Worm (Caenorhabditis elegans): ENCODE measurements around the gene gldi-7.

gldi-7 gene

DNA sequence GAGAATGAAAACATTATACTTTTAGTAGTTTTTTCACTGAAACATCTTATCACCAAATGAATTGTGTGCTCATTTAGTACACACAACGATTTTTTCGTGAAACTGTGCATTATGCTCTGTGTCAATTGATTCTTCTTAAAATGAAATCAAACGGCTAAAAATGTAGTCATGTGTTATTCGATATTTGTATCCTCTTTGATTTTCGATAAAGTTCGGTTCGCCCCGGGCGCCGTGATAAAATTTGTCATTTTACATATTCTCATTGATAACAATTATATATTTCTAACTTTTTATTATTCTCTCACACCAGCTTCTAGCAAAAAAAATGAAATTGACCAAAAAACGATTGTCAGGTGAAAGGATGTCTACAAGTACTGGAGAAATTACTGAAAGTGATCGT is 16.3 kb downstream of the gldi-7 start, which contains the start of gene ctg-2:
TSS of gene ctg-2 (plus strand) at position 326 of the 400 bp plus-strand sequence.
- TF ChIP-seq unc-62 (GFP tag; optimal IDR thresholded peaks at IDR 0.05 in 1 of 2) (peak in 1 of 2 experiments; percentile 86), unc-62 (tag; optimal IDR thresholded peaks at IDR 0.05) (no peak), pha-4 (GFP tag; IDR thresholded peaks at IDR 0.05) (no peak), pha-4 (tag; optimal IDR thresholded peaks at IDR 0.05) (no peak), daf-16 (GFP tag; optimal IDR thresholded peaks at IDR 0.05) (no peak), daf-16 (tag; optimal IDR thresholded peaks at IDR 0.05) (peak; percentile 55), Y105C5A.15 (GFP tag; IDR thresholded peaks at IDR 0.05) (no peak), dpl-1 (GFP tag; optimal IDR thresholded peaks at IDR 0.05) (no peak), hmg-1.1 (GFP tag; IDR thresholded peaks at IDR 0.05) (no peak), nhr-28 (tag; optimal IDR thresholded peaks at IDR 0.05) (peak; percentile 91), lsy-2 (tag; optimal IDR thresholded peaks at IDR 0.05) (no peak), mdl-1 (tag; optimal IDR thresholded peaks at IDR 0.05) (no peak), ceh-82 (tag; optimal IDR thresholded peaks at IDR 0.05) (no peak), lin-38 (GFP tag; IDR thresholded peaks at IDR 0.05) (no peak), lin-13 (GFP tag; optimal IDR thresholded peaks at IDR 0.05) (no peak), spr-1 (tag; optimal IDR thresholded peaks at IDR 0.05) (no peak), arid-1 (GFP tag; conservative IDR thresholded peaks at IDR 0.05) (no peak), unc-39 (tag; optimal IDR thresholded peaks at IDR 0.05) (no peak), attf-4 (tag; optimal IDR thresholded peaks at IDR 0.05) (no peak), dmd-6 (GFP tag; IDR thresholded peaks at IDR 0.05) (peak; percentile 58), nhr-111 (GFP tag; optimal IDR thresholded peaks at IDR 0.05) (no peak), F26F4.8 (GFP tag; conservative IDR thresholded peaks at IDR 0.05) (no peak), dmd-9 (GFP tag; IDR thresholded peaks at IDR 0.05) (no peak), T20F7.1 (GFP tag; optimal IDR thresholded peaks at IDR 0.05) (peak; percentile 7), pqm-1 (tag; optimal IDR thresholded peaks at IDR 0.05) (peak; percentile 75), jun-1 (tag; optimal IDR thresholded peaks at IDR 0.05) (no peak), ZK546.5 (tag; optimal IDR thresholded peaks at IDR 0.05) (no peak), dve-1 (tag; optimal IDR thresholded peaks at IDR 0.05; ENCODE audit: insufficient read depth) (peak; percentile 57), ctbp-1 (GFP tag; IDR thresholded peaks at IDR 0.05) (no peak), php-3 (GFP tag; IDR thresholded peaks at IDR 0.05) (peak; percentile 39; the same call in 1 of the 2 replicates), ceh-20 (GFP tag; IDR thresholded peaks at IDR 0.05) (no peak), snpc-1.2 (GFP tag; IDR thresholded peaks at IDR 0.05) (no peak), set-16 (GFP tag; IDR thresholded peaks at IDR 0.05) (no peak), nhr-48 (tag; optimal IDR thresholded peaks at IDR 0.05) (no peak), lin-1 (GFP tag; IDR thresholded peaks at IDR 0.05) (no peak)

DNA sequence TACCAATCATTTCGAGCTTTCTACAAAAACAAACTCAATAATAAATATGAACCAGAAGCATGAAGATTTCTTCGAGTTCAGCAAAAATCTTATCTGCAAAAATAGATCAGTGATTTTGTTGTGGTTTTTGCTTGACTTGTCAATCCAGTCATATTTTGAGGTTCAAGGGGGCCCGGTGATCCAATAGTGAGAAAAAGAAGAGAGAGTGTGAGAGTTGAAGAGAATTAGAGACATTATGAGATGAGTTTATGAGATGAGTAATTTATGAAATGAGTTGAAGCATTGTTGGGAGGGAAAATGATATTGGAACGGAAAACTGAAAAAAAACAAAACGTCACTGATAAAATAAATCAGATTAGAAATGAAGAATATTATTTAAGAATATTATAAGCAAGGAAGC is 22.1 kb downstream of the gldi-7 start, which contains the start of gene T13H5.1:
TSS of gene T13H5.1 (minus strand) at position 101 of the 400 bp plus-strand sequence.
- TF ChIP-seq aha-1 (tag) = peak; percentile 12
- TF ChIP-seq F26F4.8 (GFP tag; conservative IDR thresholded peaks at IDR 0.05) = no peak

DNA sequence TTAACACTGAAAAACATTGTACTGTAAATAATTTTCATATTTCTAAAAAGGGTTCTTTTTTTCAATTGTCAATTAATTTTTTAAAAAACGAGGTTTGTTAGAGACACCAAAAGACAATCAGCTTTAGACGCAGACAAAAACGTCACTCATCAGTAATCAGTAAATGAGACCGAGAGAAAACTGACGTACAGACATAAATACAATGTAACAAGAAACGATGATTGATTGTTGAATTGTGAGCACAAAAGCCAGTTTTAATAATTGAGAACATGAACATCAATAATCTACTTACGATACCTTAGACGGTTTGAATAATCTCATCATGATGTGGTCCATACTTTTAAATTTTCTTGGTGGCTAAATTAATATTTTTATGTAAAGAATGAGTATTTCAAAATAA is 24.3 kb downstream of the gldi-7 start:
- no peak for TF ChIP-seq nhr-41 (GFP tag; IDR thresholded peaks at IDR 0.05)
- no peak for TF ChIP-seq mdl-1 (tag; optimal IDR thresholded peaks at IDR 0.05)
- no peak for TF ChIP-seq hif-1 (tag; optimal IDR thresholded peaks at IDR 0.05)
- TF ChIP-seq dmd-6 (GFP tag; IDR thresholded peaks at IDR 0.05) = peak; percentile 56; the same call in 1 of the 2 replicates
- no peak for TF ChIP-seq hlh-30 (tag; optimal IDR thresholded peaks at IDR 0.05; ENCODE audit: insufficient read depth)
- TF ChIP-seq spr-3 (GFP tag; optimal IDR thresholded peaks at IDR 0.05) = no peak
- TF ChIP-seq madf-9 (GFP tag; conservative IDR thresholded peaks at IDR 0.05) = no peak
- no peak for TF ChIP-seq lin-38 (GFP tag; IDR thresholded peaks at IDR 0.05)
- TF ChIP-seq ceh-82 (tag; optimal IDR thresholded peaks at IDR 0.05) = no peak
- TF ChIP-seq daf-8 (GFP tag; IDR thresholded peaks at IDR 0.05) = no peak
- TF ChIP-seq mes-2 (tag; optimal IDR thresholded peaks at IDR 0.05; ENCODE audit: poor library complexity, severe bottlenecking) = no peak
- TF ChIP-seq Y105C5A.15 (GFP tag; IDR thresholded peaks at IDR 0.05) = no peak
- TF ChIP-seq zag-1 (tag; optimal IDR thresholded peaks at IDR 0.05) = no peak
- TF ChIP-seq Y48G9A.11 (GFP tag; IDR thresholded peaks at IDR 0.05) = no peak
- peak in 1 of 2 experiments; percentile 87 for TF ChIP-seq unc-62 (GFP tag; optimal IDR thresholded peaks at IDR 0.05 in 1 of 2)
- no peak for TF ChIP-seq unc-62 (tag; optimal IDR thresholded peaks at IDR 0.05)
- no peak for TF ChIP-seq cey-2 (tag; optimal IDR thresholded peaks at IDR 0.05; ENCODE audit: borderline replicate concordance, insufficient read depth)
- TF ChIP-seq dmd-9 (GFP tag; IDR thresholded peaks at IDR 0.05) = no peak
- no peak for TF ChIP-seq mep-1 (tag; optimal IDR thresholded peaks at IDR 0.05)
- no peak for TF ChIP-seq ceh-32 (tag; optimal IDR thresholded peaks at IDR 0.05; ENCODE audit: poor library complexity)
- peak; percentile 67 for TF ChIP-seq dve-1 (tag; optimal IDR thresholded peaks at IDR 0.05; ENCODE audit: insufficient read depth)

Data from whole organism, L4 larva.